Worm (Caenorhabditis elegans): ENCODE measurements around the gene K08E7.6.

DNA sequence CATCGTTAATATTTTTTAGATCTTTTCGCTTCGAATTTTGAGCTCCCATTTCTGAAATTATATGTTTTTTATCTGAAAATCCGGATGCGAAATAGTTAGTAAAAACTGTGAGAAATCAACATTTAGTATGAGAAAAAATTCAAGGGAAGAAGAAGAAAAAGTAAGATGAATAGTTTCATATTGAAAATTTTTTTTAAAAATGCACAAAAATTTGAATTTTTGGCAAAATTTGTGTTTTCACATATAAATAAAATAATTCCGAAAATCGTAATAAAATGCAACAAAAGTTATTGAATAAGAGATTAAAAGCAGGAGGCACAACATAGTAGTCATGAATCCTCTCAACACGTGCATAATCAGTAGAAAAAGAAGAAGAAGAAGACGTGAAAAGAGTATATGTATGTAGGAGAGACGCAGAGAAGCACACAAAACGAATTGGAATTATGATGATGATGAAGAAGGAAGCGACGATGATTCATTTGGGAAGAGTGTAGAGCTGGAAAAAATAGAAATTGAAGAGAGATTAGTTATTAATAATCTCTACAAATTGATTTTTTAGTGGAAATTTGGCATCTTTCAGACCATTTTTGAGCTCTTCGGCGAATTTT, 14.9 kb downstream of the K08E7.6 start, which contains the start of gene eak-7:
- no peak for TF ChIP-seq ztf-23 (GFP tag; IDR thresholded peaks at IDR 0.05)
- no peak for TF ChIP-seq ztf-29 (GFP tag; IDR thresholded peaks at IDR 0.05)
- TF ChIP-seq cog-1 (tag; optimal IDR thresholded peaks at IDR 0.05) = no peak
- no peak for TF ChIP-seq ref-1 (GFP tag; conservative IDR thresholded peaks at IDR 0.05)
- no peak for TF ChIP-seq klf-2 (GFP tag; conservative IDR thresholded peaks at IDR 0.05)
- TF ChIP-seq T22C8.4 (GFP tag; IDR thresholded peaks at IDR 0.05) = no peak
- no peak for TF ChIP-seq med-1 (GFP tag; optimal IDR thresholded peaks at IDR 0.05; ENCODE audit: insufficient read depth)
- TF ChIP-seq tab-1 (GFP tag; IDR thresholded peaks at IDR 0.05) = no peak

Measured in whole organism, midembryonic.